Worm (Caenorhabditis elegans) whole organism, L3 larva: ENCODE results near the gene F35D11.3.

ENCODE experiments used
- ama-1 ChIP-seq: fragments of 150-350 bp; optimal IDR thresholded peaks from 2 replicates; lab custom pipeline; 2018
- fkh-2 ChIP-seq: fragments of 150-350 bp; optimal IDR thresholded peaks from 2 replicates; lab custom pipeline; 2014; ENCODE audit warnings: missing biosample characterization, missing genetic modification reagents, missing genetic modification characterization
- jun-1 ChIP-seq: fragments of 150-350 bp; optimal IDR thresholded peaks from 2 replicates; lab custom pipeline; 2014; ENCODE audit warnings: missing biosample characterization, missing genetic modification reagents, missing genetic modification characterization
- nhr-237 ChIP-seq: fragments of 150-350 bp; optimal IDR thresholded peaks from 2 replicates; lab custom pipeline; 2014; ENCODE audit warnings: missing biosample characterization, missing genetic modification characterization
- tbx-2 ChIP-seq: sonication (generic microtip); optimal IDR thresholded peaks from 2 replicates; lab custom pipeline; 2016; ENCODE audit warnings: mild to moderate bottlenecking, missing genetic modification characterization, missing compliant biosample characterization
- unc-39 ChIP-seq: sonication (generic microtip); optimal IDR thresholded peaks from 4 replicates; lab custom pipeline; 2017; ENCODE audit warnings: missing biosample characterization, missing genetic modification characterization
- unc-62 ChIP-seq: fragments of 150-350 bp; sonication (generic microtip); optimal IDR thresholded peaks from 4 replicates; lab custom pipeline; 2014; ENCODE audit warnings: missing biosample characterization, missing genetic modification reagents, missing genetic modification characterization
- ztf-4 ChIP-seq: fragments of 150-350 bp; optimal IDR thresholded peaks from 2 replicates; lab custom pipeline; 2014; ENCODE audit warnings: missing biosample characterization, missing genetic modification characterization

ce11 chrII:4581090-4581489 is 27.1 kb upstream of the F35D11.3 start:
- TF ChIP-seq fkh-2 (tag; lab: Kevin White, UChicago) (no peak), ztf-4 (no peak), ama-1 (no peak), nhr-237 (tag; lab: Kevin White, UChicago) (no peak), unc-62 (GFP tag; lab: Kevin White, UChicago) (no peak), tbx-2 (tag; lab: Kevin White, UChicago) (no peak), jun-1 (no peak), unc-39 (tag; lab: Kevin White, UChicago) (no peak)
